Fruit fly (Drosophila melanogaster): ENCODE data around the gene xmas.

Gene xmas

dm6 chrX:17159116-17159515 lies at the start of gene xmas:
Gene xmas (minus strand): TSS chrX:17159306.
- TF ChIP-seq Rel (GFP tag; optimal IDR thresholded peaks at IDR 0.05) (no peak), Rel (tag; optimal IDR thresholded peaks at IDR 0.05) (no peak)

- no peak for TF ChIP-seq Rel (GFP tag; optimal IDR thresholded peaks at IDR 0.05)
- TF ChIP-seq Rel (tag; optimal IDR thresholded peaks at IDR 0.05): no peak
- TF ChIP-seq woc (GFP tag; optimal IDR thresholded peaks at IDR 0.05): no peak
- no peak for TF ChIP-seq brk (GFP tag; optimal IDR thresholded peaks at IDR 0.05)
- no peak for TF ChIP-seq sage (GFP tag; optimal IDR thresholded peaks at IDR 0.05)
- TF ChIP-seq CG32264 (GFP tag; optimal IDR thresholded peaks at IDR 0.05): no peak
Measured at dm6 chrX:17207865-17208486, 48.9 kb upstream of the xmas start, which contains the start of gene CG32563. Gene CG32563 (plus strand): TSS chrX:17208436.

- TF ChIP-seq sv (GFP tag; optimal IDR thresholded peaks at IDR 0.05): no peak
- TF ChIP-seq ey (GFP tag; optimal IDR thresholded peaks at IDR 0.05): no peak
- no peak for TF ChIP-seq dsf (GFP tag; optimal IDR thresholded peaks at IDR 0.05; ENCODE audit: borderline replicate concordance)
Measured at dm6 chrX:17206046-17206445, 46.9 kb upstream of the xmas start, which contains the start of gene CG32564. Gene CG32564 (plus strand): TSS chrX:17206407.

dm6 chrX:17205028-17205427 lies 45.9 kb upstream of the xmas start:
- no peak for TF ChIP-seq sv (GFP tag; optimal IDR thresholded peaks at IDR 0.05)

dm6 chrX:17202498-17203162 lies 43.5 kb upstream of the xmas start, which contains the start of the genes TTLL1A and CG5070:
Gene TTLL1A (minus strand): TSS chrX:17202598.
Gene CG5070 (plus strand): TSS chrX:17203112.
- TF ChIP-seq jim (GFP tag; optimal IDR thresholded peaks at IDR 0.05) (no peak), pan (optimal IDR thresholded peaks at IDR 0.05) (no peak), OdsH (GFP tag; optimal IDR thresholded peaks at IDR 0.05) (no peak), foxo (GFP tag; optimal IDR thresholded peaks at IDR 0.05) (no peak), CrebA (GFP tag; optimal IDR thresholded peaks at IDR 0.05; ENCODE audit: borderline replicate concordance) (no peak), psq (GFP tag; optimal IDR thresholded peaks at IDR 0.05) (no peak), CG32264 (GFP tag; optimal IDR thresholded peaks at IDR 0.05) (no peak), sv (GFP tag; optimal IDR thresholded peaks at IDR 0.05) (no peak), tai (GFP tag; optimal IDR thresholded peaks at IDR 0.05) (no peak), br (GFP tag; optimal IDR thresholded peaks at IDR 0.05) (no peak)

- TF ChIP-seq HLH106 (tag; optimal IDR thresholded peaks at IDR 0.05) (peak; percentile 25), Mio (GFP tag; optimal IDR thresholded peaks at IDR 0.05) (no peak)
Measured at dm6 chrX:17188167-17188566, 29.1 kb upstream of the xmas start.

dm6 chrX:17187495-17187894 lies 28.4 kb upstream of the xmas start:
- peak; percentile 16 for TF ChIP-seq h (GFP tag; optimal IDR thresholded peaks at IDR 0.05)
- peak; percentile 20 for TF ChIP-seq OdsH (GFP tag; optimal IDR thresholded peaks at IDR 0.05)
- no peak for TF ChIP-seq fru (GFP tag; optimal IDR thresholded peaks at IDR 0.05)
- TF ChIP-seq rgr (GFP tag; optimal IDR thresholded peaks at IDR 0.05): peak; percentile 32
- no peak for TF ChIP-seq dl (GFP tag; optimal IDR thresholded peaks at IDR 0.05; ENCODE audit: insufficient read depth in 1 of 2, partially characterized antibody in 2 of 2)
- peak; percentile 36 for TF ChIP-seq psq (GFP tag; optimal IDR thresholded peaks at IDR 0.05)
- TF ChIP-seq GATAd (GFP tag; optimal IDR thresholded peaks at IDR 0.05): no peak

- no peak for TF ChIP-seq Hr78 (GFP tag; optimal IDR thresholded peaks at IDR 0.05)
- TF ChIP-seq sage (GFP tag; optimal IDR thresholded peaks at IDR 0.05): no peak
- no peak for TF ChIP-seq woc (GFP tag; optimal IDR thresholded peaks at IDR 0.05)
- TF ChIP-seq Hnf4 (GFP tag; optimal IDR thresholded peaks at IDR 0.05): no peak
- TF ChIP-seq dl (GFP tag; optimal IDR thresholded peaks at IDR 0.05; ENCODE audit: insufficient read depth in 1 of 2, partially characterized antibody in 2 of 2): no peak
- no peak for TF ChIP-seq usp (GFP tag; optimal IDR thresholded peaks at IDR 0.05)
- no peak for TF ChIP-seq Rel (GFP tag; optimal IDR thresholded peaks at IDR 0.05)
- no peak for TF ChIP-seq Rel (tag; optimal IDR thresholded peaks at IDR 0.05)
Measured at dm6 chrX:17186432-17186831, 27.3 kb upstream of the xmas start.

Data from whole organism, wandering third instar larva.